Fruit fly (Drosophila melanogaster): ENCODE measurements around the gene CG17294.

Gene CG17294

DNA sequence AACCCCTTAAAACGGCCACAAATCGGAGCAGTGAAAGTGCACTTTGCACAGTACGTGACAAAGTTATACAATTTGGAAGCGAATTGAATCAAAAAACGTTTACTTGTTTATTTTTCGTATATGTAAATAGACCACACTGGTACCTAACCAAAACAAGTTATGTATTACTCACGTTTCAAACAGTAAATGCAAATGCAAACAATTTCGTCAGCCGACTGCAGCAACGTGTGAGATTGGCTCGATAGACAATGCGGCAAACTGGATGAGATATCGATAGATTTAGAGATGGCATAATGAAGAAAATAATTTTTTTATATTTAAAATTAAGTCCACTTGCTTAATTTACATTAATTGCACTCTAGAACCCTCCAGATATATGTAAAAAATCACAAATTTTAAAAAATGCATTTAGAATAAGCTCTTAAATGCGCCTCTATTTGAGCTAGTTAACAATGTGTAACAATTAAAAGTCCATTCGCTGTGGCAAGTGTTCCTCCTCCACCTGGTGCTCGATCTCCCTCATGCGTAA is 4.7 kb downstream of the CG17294 start, which contains the start of gene AlaRS (continued):
- TF ChIP-seq danr (GFP tag; IDR thresholded peaks at IDR 0.05), result no peak
- TF ChIP-seq pb (GFP tag; optimal IDR thresholded peaks at IDR 0.05), result no peak
- no peak for TF ChIP-seq fd64A (GFP tag; optimal IDR thresholded peaks at IDR 0.05)
- peak; percentile 65 for TF ChIP-seq CG14710 (tag; optimal IDR thresholded peaks at IDR 0.05)
- TF ChIP-seq CG13287 (GFP tag; IDR thresholded peaks at IDR 0.05; ENCODE audit: partially characterized antibody), result peak; percentile 83
- no peak for TF ChIP-seq ash1 (GFP tag; optimal IDR thresholded peaks at IDR 0.05)
- TF ChIP-seq CG10565 (GFP tag; optimal IDR thresholded peaks at IDR 0.05), result no peak
- no peak for TF ChIP-seq da (GFP tag; optimal IDR thresholded peaks at IDR 0.05)
- TF ChIP-seq caup (GFP tag; optimal IDR thresholded peaks at IDR 0.05; ENCODE audit: severe bottlenecking), result no peak
- TF ChIP-seq unpg (GFP tag; optimal IDR thresholded peaks at IDR 0.05), result peak; percentile 41
- no peak for TF ChIP-seq chn (GFP tag; optimal IDR thresholded peaks at IDR 0.05)
- no peak for TF ChIP-seq fd96Cb (tag; optimal IDR thresholded peaks at IDR 0.05)
- no peak for TF ChIP-seq Taf1 (GFP tag; IDR thresholded peaks at IDR 0.05)
- TF ChIP-seq Tbp (GFP tag; optimal IDR thresholded peaks at IDR 0.05), result no peak
- TF ChIP-seq ase (GFP tag; IDR thresholded peaks at IDR 0.05), result no peak
- TF ChIP-seq CG3847 (GFP tag; IDR thresholded peaks at IDR 0.05), result 0 out of 2 replicates have a peak, but pooled peaks have one; percentile 9
- TF ChIP-seq nerfin-1 (tag; optimal IDR thresholded peaks at IDR 0.05), result peak; percentile 30
- peak; percentile 16 for TF ChIP-seq Asciz (GFP tag; optimal IDR thresholded peaks at IDR 0.05)
- TF ChIP-seq aop (GFP tag; IDR thresholded peaks at IDR 0.05), result no peak
- TF ChIP-seq CG7928 (GFP tag; optimal IDR thresholded peaks at IDR 0.05), result no peak
- TF ChIP-seq Oli (tag; optimal IDR thresholded peaks at IDR 0.05), result peak; percentile 9
- TF ChIP-seq CG14441 (GFP tag; IDR thresholded peaks at IDR 0.05), result no peak
- TF ChIP-seq CG5180 (GFP tag; optimal IDR thresholded peaks at IDR 0.05), result no peak
- peak; percentile 25 for TF ChIP-seq mam (GFP tag; optimal IDR thresholded peaks at IDR 0.05)
- TF ChIP-seq sisA (GFP tag; IDR thresholded peaks at IDR 0.05), result no peak
- TF ChIP-seq Lpt (GFP tag; optimal IDR thresholded peaks at IDR 0.05), result no peak
- TF ChIP-seq crc (GFP tag; optimal IDR thresholded peaks at IDR 0.05), result no peak
- TF ChIP-seq gsb-n (tag; optimal IDR thresholded peaks at IDR 0.05), result no peak
- TF ChIP-seq dm (GFP tag; optimal IDR thresholded peaks at IDR 0.05), result peak; percentile 43
- TF ChIP-seq zen (tag; optimal IDR thresholded peaks at IDR 0.05), result peak; percentile 25
- no peak for TF ChIP-seq tna (GFP tag; IDR thresholded peaks at IDR 0.05; ENCODE audit: partially characterized antibody)
- TF ChIP-seq CG18764 (GFP tag; optimal IDR thresholded peaks at IDR 0.05), result peak; percentile 7
- TF ChIP-seq CG11085 (GFP tag; IDR thresholded peaks at IDR 0.05), result no peak
- TF ChIP-seq kay (GFP tag; optimal IDR thresholded peaks at IDR 0.05), result no peak
- no peak for TF ChIP-seq CG15011 (GFP tag; optimal IDR thresholded peaks at IDR 0.05)
- TF ChIP-seq CG11695 (GFP tag; IDR thresholded peaks at IDR 0.05), result no peak
- no peak for TF ChIP-seq Awh (GFP tag; IDR thresholded peaks at IDR 0.05)
- no peak for TF ChIP-seq CG12071 (GFP tag; optimal IDR thresholded peaks at IDR 0.05)
- TF ChIP-seq Sin3A (optimal IDR thresholded peaks at IDR 0.05), result peak; percentile 3
- no peak for TF ChIP-seq CG6765 (GFP tag; optimal IDR thresholded peaks at IDR 0.05)
- no peak for TF ChIP-seq CG4707 (GFP tag; optimal IDR thresholded peaks at IDR 0.05)
- TF ChIP-seq CG8944 (GFP tag; optimal IDR thresholded peaks at IDR 0.05), result no peak
- TF ChIP-seq prd (optimal IDR thresholded peaks at IDR 0.05), result no peak
- TF ChIP-seq prd (GFP tag; IDR thresholded peaks at IDR 0.05), result 0 out of 3 replicates have a peak, but pooled peaks have one; percentile 7
- TF ChIP-seq CG6683 (GFP tag; optimal IDR thresholded peaks at IDR 0.05), result peak; percentile 17
- TF ChIP-seq Dip2 (GFP tag; IDR thresholded peaks at IDR 0.05), result no peak
- no peak for TF ChIP-seq CG31365 (tag; optimal IDR thresholded peaks at IDR 0.05)
- no peak for TF ChIP-seq p53 (GFP tag; optimal IDR thresholded peaks at IDR 0.05)
- TF ChIP-seq z (GFP tag; IDR thresholded peaks at IDR 0.05), result no peak
- peak; percentile 50 for TF ChIP-seq CG13296 (GFP tag; optimal IDR thresholded peaks at IDR 0.05)
- no peak for TF ChIP-seq CG11456 (GFP tag; IDR thresholded peaks at IDR 0.05)
- no peak for TF ChIP-seq cg (GFP tag; optimal IDR thresholded peaks at IDR 0.05)
